Worm (Caenorhabditis elegans) whole organism, young adult: ENCODE results near the gene srj-22.
A peak's percentile ranks its signal among the peaks of the same experiment; 100 is the strongest.

Source experiments
- B0019.2 ChIP-seq: fragments of 200-800 bp; sonication (Bioruptor generic); conservative IDR thresholded peaks from 2 replicates; pipeline ENCODE4 v1.3.6; 2022; ENCODE audit warnings: missing genetic modification reagents, missing genetic modification characterization, missing compliant biosample characterization
- C17E4.6 ChIP-seq: fragments of 200-800 bp; sonication (Bioruptor generic); IDR thresholded peaks from 2 replicates; pipeline ENCODE4 v1.3.6; 2022; ENCODE audit warnings: missing genetic modification reagents, missing genetic modification characterization, missing compliant biosample characterization
- F10E7.11 ChIP-seq: sonication (generic microtip); optimal IDR thresholded peaks from 2 replicates; lab custom pipeline; 2017; ENCODE audit warnings: mild to moderate bottlenecking, missing genetic modification characterization, moderate library complexity, missing compliant biosample characterization
- F49E8.2 ChIP-seq: sonication (generic microtip); optimal IDR thresholded peaks from 3 replicates; lab custom pipeline; 2017; ENCODE audit warnings: missing genetic modification characterization, mild to moderate bottlenecking, missing compliant biosample characterization, antibody characterized with exemption, moderate library complexity; ENCODE audit not compliant: insufficient read depth
- F55B11.4 ChIP-seq: sonication (generic microtip); optimal IDR thresholded peaks from 2 replicates; lab custom pipeline; 2016; ENCODE audit warnings: missing compliant biosample characterization, missing genetic modification characterization, borderline replicate concordance; ENCODE audit not compliant: insufficient read depth
- F57C9.4 ChIP-seq: sonication (generic microtip); optimal IDR thresholded peaks from 2 replicates; lab custom pipeline; 2017; ENCODE audit warnings: mild to moderate bottlenecking, missing genetic modification characterization, missing compliant biosample characterization
- K11D2.4 ChIP-seq: fragments of 200-800 bp; sonication (Bioruptor generic); IDR thresholded peaks from 2 replicates; pipeline ENCODE4 v1.3.6; 2022; ENCODE audit warnings: missing genetic modification reagents, missing genetic modification characterization, missing compliant biosample characterization
- K12H6.12 ChIP-seq: fragments of 200-800 bp; sonication (Bioruptor generic); optimal IDR thresholded peaks from 2 replicates; lab custom pipeline; 2018; ENCODE audit warnings: mild to moderate bottlenecking, missing genetic modification characterization, missing compliant biosample characterization
- Y53F4B.3 ChIP-seq: fragments of 200-800 bp; sonication (Bioruptor generic); IDR thresholded peaks from 2 replicates; pipeline ENCODE4 v1.3.6; 2022; ENCODE audit warnings: missing genetic modification reagents, missing genetic modification characterization, missing compliant biosample characterization
- Y56A3A.18 ChIP-seq: fragments of 200-800 bp; sonication (Bioruptor generic); IDR thresholded peaks from 2 replicates; pipeline ENCODE4 v1.3.6; 2022; ENCODE audit warnings: missing genetic modification reagents, missing genetic modification characterization, missing compliant biosample characterization
- Y67H2A.10 ChIP-seq: fragments of 200-800 bp; sonication (Bioruptor generic); conservative IDR thresholded peaks from 2 replicates; pipeline ENCODE4 v1.3.6; 2022; ENCODE audit warnings: missing genetic modification reagents, missing genetic modification characterization, missing compliant biosample characterization
- Y95B8A.8 ChIP-seq: fragments of 200-800 bp; sonication (Bioruptor generic); IDR thresholded peaks from 2 replicates; pipeline ENCODE4 v1.3.6; 2022; ENCODE audit warnings: missing genetic modification reagents, missing genetic modification characterization, missing compliant biosample characterization
- atf-7 ChIP-seq: sonication (generic microtip); optimal IDR thresholded peaks from 2 replicates; lab custom pipeline; 2017; ENCODE audit warnings: mild to moderate bottlenecking, missing genetic modification characterization, missing compliant biosample characterization
- attf-3 ChIP-seq: fragments of 200-800 bp; sonication (Bioruptor generic); conservative IDR thresholded peaks from 2 replicates; pipeline ENCODE4 v1.3.6; 2022; ENCODE audit warnings: missing genetic modification reagents, missing genetic modification characterization, missing compliant biosample characterization
- bed-1 ChIP-seq: fragments of 200-800 bp; sonication (Bioruptor generic); IDR thresholded peaks from 2 replicates; pipeline ENCODE4 v1.3.6; 2022; ENCODE audit warnings: missing genetic modification reagents, missing genetic modification characterization, missing compliant biosample characterization
- cebp-1 ChIP-seq, 2 experiments: fragments of 200-800 bp in 1 of 2; sonication (Bioruptor generic) in 1 of 2; sonication (generic microtip) in 1 of 2; IDR thresholded peaks in 1 of 2; optimal IDR thresholded peaks in 1 of 2; 2 replicates each; pipeline versions ENCODE4 v1.3.6 to Lab custom; 2017 to 2022; ENCODE audit warnings: missing compliant biosample characterization in 2 of 2, missing genetic modification characterization in 2 of 2, mild to moderate bottlenecking in 1 of 2, missing genetic modification reagents in 1 of 2, moderate library complexity in 1 of 2
- ceh-40 ChIP-seq: fragments of 200-800 bp; sonication (Bioruptor generic); IDR thresholded peaks from 2 replicates; pipeline ENCODE4 v1.3.6; 2022; ENCODE audit warnings: missing genetic modification characterization, missing compliant biosample characterization
- ceh-91 ChIP-seq: fragments of 200-800 bp; sonication (Bioruptor generic); IDR thresholded peaks from 2 replicates; pipeline ENCODE4 v1.3.6; 2022; ENCODE audit warnings: missing genetic modification reagents, missing genetic modification characterization, missing compliant biosample characterization
- chd-7 ChIP-seq: sonication (generic microtip); optimal IDR thresholded peaks from 2 replicates; lab custom pipeline; 2016; ENCODE audit warnings: mild to moderate bottlenecking, missing genetic modification characterization, moderate library complexity, missing compliant biosample characterization
- die-1 ChIP-seq: sonication (generic microtip); optimal IDR thresholded peaks from 2 replicates; lab custom pipeline; 2016; ENCODE audit warnings: missing genotype, mild to moderate bottlenecking, missing genetic modification characterization, missing compliant biosample characterization
- dpl-1 ChIP-seq: fragments of 150-350 bp; optimal IDR thresholded peaks from 2 replicates; lab custom pipeline; 2014; ENCODE audit warnings: missing biosample characterization, missing genetic modification reagents, missing genetic modification characterization
- egl-44 ChIP-seq: fragments of 200-800 bp; sonication (Bioruptor generic); IDR thresholded peaks from 2 replicates; pipeline ENCODE4 v1.3.6; 2022; ENCODE audit warnings: missing genetic modification reagents, missing genetic modification characterization, missing compliant biosample characterization
- hmg-1.2 ChIP-seq: fragments of 200-800 bp; sonication (Bioruptor generic); IDR thresholded peaks from 2 replicates; pipeline ENCODE4 v1.3.6; 2022; ENCODE audit warnings: missing genetic modification reagents, missing genetic modification characterization, missing compliant biosample characterization
- hsf-1 ChIP-seq: fragments of 200-800 bp; sonication (Bioruptor generic); IDR thresholded peaks from 2 replicates; pipeline ENCODE4 v1.3.6; 2022; ENCODE audit warnings: missing genetic modification reagents, missing genetic modification characterization, missing compliant biosample characterization
- lag-1 ChIP-seq: fragments of 200-800 bp; sonication (Bioruptor generic); IDR thresholded peaks from 2 replicates; pipeline ENCODE4 v1.3.6; 2022; ENCODE audit warnings: missing genetic modification reagents, missing genetic modification characterization, missing compliant biosample characterization
- lir-1 ChIP-seq: fragments of 200-800 bp; sonication (Bioruptor generic); conservative IDR thresholded peaks from 2 replicates; pipeline ENCODE4 v1.3.6; 2022; ENCODE audit warnings: missing genetic modification reagents, missing genetic modification characterization, missing compliant biosample characterization
- madf-10 ChIP-seq: sonication (generic microtip); optimal IDR thresholded peaks from 2 replicates; lab custom pipeline; 2016; ENCODE audit warnings: mild to moderate bottlenecking, missing genetic modification characterization, missing compliant biosample characterization
- madf-6 ChIP-seq: fragments of 200-800 bp; sonication (Bioruptor generic); IDR thresholded peaks from 2 replicates; pipeline ENCODE4 v1.3.6; 2022; ENCODE audit warnings: missing genetic modification reagents, missing genetic modification characterization, missing compliant biosample characterization
- nhr-120 ChIP-seq: fragments of 200-800 bp; sonication (Bioruptor generic); IDR thresholded peaks from 2 replicates; pipeline ENCODE4 v1.3.6; 2022; ENCODE audit warnings: missing genetic modification characterization, missing compliant biosample characterization
- nhr-179 ChIP-seq: sonication (generic microtip); optimal IDR thresholded peaks from 2 replicates; lab custom pipeline; 2016; ENCODE audit warnings: mild to moderate bottlenecking, missing genetic modification characterization, missing compliant biosample characterization
- nhr-90 ChIP-seq: sonication (generic microtip); optimal IDR thresholded peaks from 2 replicates; lab custom pipeline; 2016; ENCODE audit warnings: missing genotype, mild to moderate bottlenecking, missing genetic modification characterization, missing compliant biosample characterization
- pbrm-1 ChIP-seq: fragments of 200-800 bp; sonication (Bioruptor generic); IDR thresholded peaks from 2 replicates; pipeline ENCODE4 v1.3.6; 2022; ENCODE audit warnings: missing genetic modification reagents, missing genetic modification characterization, missing compliant biosample characterization
- repo-1 ChIP-seq: sonication (generic microtip); optimal IDR thresholded peaks from 2 replicates; lab custom pipeline; 2017; ENCODE audit warnings: mild to moderate bottlenecking, missing genetic modification characterization, missing compliant biosample characterization
- snpc-3.4 ChIP-seq: sonication (generic microtip); optimal IDR thresholded peaks from 2 replicates; lab custom pipeline; 2017; ENCODE audit warnings: missing genetic modification characterization, mild to moderate bottlenecking, missing compliant biosample characterization, antibody characterized with exemption, moderate library complexity, missing genotype, missing genetic modification reagents
- snpc-4 ChIP-seq, 5 experiments: fragments of 150-350 bp in 1 of 5; sonication (generic microtip) in 4 of 5; optimal IDR thresholded peaks; 2 replicates each; lab custom pipeline; 2014 to 2018; ENCODE audit warnings: missing genetic modification characterization in 5 of 5, missing biosample characterization in 3 of 5, antibody characterized with exemption in 2 of 5, mild to moderate bottlenecking in 2 of 5, missing compliant biosample characterization in 2 of 5, missing genotype in 2 of 5, moderate library complexity in 2 of 5, missing genetic modification reagents in 1 of 5
- somi-1 ChIP-seq: fragments of 200-800 bp; sonication (Bioruptor generic); optimal IDR thresholded peaks from 2 replicates; lab custom pipeline; 2018; ENCODE audit warnings: mild to moderate bottlenecking, missing genetic modification characterization, missing compliant biosample characterization
- unc-130 ChIP-seq: sonication (generic microtip); optimal IDR thresholded peaks from 2 replicates; lab custom pipeline; 2016; ENCODE audit warnings: missing genetic modification reagents, missing genetic modification characterization, missing compliant biosample characterization
- xnd-1 ChIP-seq: sonication (generic microtip); optimal IDR thresholded peaks from 2 replicates; lab custom pipeline; 2016; ENCODE audit warnings: missing genotype, missing genetic modification reagents, missing genetic modification characterization, missing compliant biosample characterization
- ztf-26 ChIP-seq: sonication (generic microtip); optimal IDR thresholded peaks from 2 replicates; lab custom pipeline; 2017; ENCODE audit warnings: missing genetic modification characterization, missing compliant biosample characterization
- ztf-6 ChIP-seq: fragments of 200-800 bp; sonication (Bioruptor generic); IDR thresholded peaks from 2 replicates; pipeline ENCODE4 v1.3.6; 2022; ENCODE audit warnings: missing genetic modification reagents, missing genetic modification characterization, missing compliant biosample characterization

srj-22 gene

ce11 chrV:10715158-10716152 lies 28.1 kb downstream of the srj-22 start (continued):
- TF ChIP-seq snpc-4 (GFP tag; optimal IDR thresholded peaks at IDR 0.05; lab: Kevin White, UChicago) (peak; percentile 83), snpc-4 (tag; optimal IDR thresholded peaks at IDR 0.05; lab: Kevin White, UChicago) (peak; percentile 83 to 86 (median 84)), atf-7 (tag; lab: Kevin White, UChicago) (peak; percentile 92), Y67H2A.10 (GFP tag; lab: Robert Waterston, UW) (0 out of 2 replicates have a peak, but pooled peaks have one; percentile 13), B0019.2 (GFP tag; lab: Robert Waterston, UW) (no peak), dpl-1 (GFP tag; lab: Kevin White, UChicago) (no peak), repo-1 (peak; percentile 5), pbrm-1 (peak; percentile 82), ztf-26 (peak; percentile 82), K11D2.4 (GFP tag; lab: Robert Waterston, UW) (peak; percentile 95), Y53F4B.3 (GFP tag; lab: Robert Waterston, UW) (no peak), Y95B8A.8 (GFP tag; lab: Robert Waterston, UW) (peak; percentile 57; the same call in 1 of the 2 replicates), die-1 (tag; lab: Kevin White, UChicago) (no peak), hsf-1 (GFP tag; lab: Robert Waterston, UW) (0 out of 2 replicates have a peak, but pooled peaks have one; percentile 38), F49E8.2 (tag; lab: Kevin White, UChicago) (no peak), unc-130 (GFP tag; lab: Kevin White, UChicago) (no peak), snpc-3.4 (tag; lab: Kevin White, UChicago) (no peak), somi-1 (GFP tag; lab: Kevin White, UChicago) (peak; percentile 96), chd-7 (tag; lab: Kevin White, UChicago) (peak; percentile 94), nhr-120 (GFP tag; lab: Robert Waterston, UW) (no peak), ceh-91 (GFP tag; lab: Robert Waterston, UW) (no peak), hmg-1.2 (GFP tag; lab: Robert Waterston, UW) (peak; percentile 62), K12H6.12 (tag; lab: Kevin White, UChicago) (peak; percentile 98), madf-10 (tag; lab: Kevin White, UChicago) (peak; percentile 73), Y56A3A.18 (0 out of 2 replicates have a peak, but pooled peaks have one; percentile 18), egl-44 (peak; percentile 74; the same call in 1 of the 2 replicates), F57C9.4 (tag; lab: Kevin White, UChicago) (no peak), nhr-179 (no peak), lag-1 (GFP tag; lab: Robert Waterston, UW) (0 out of 2 replicates have a peak, but pooled peaks have one; percentile 14), nhr-90 (tag; lab: Kevin White, UChicago) (no peak), F55B11.4 (no peak), cebp-1 (GFP tag; IDR thresholded peaks at IDR 0.05; lab: Robert Waterston, UW) (peak; percentile 96), cebp-1 (tag; optimal IDR thresholded peaks at IDR 0.05; lab: Kevin White, UChicago) (peak; percentile 99), madf-6 (0 out of 2 replicates have a peak, but pooled peaks have one; percentile 23), C17E4.6 (no peak), lir-1 (peak; percentile 62), ceh-40 (GFP tag; lab: Robert Waterston, UW) (no peak), ztf-6 (peak; percentile 74; the same call in 1 of the 2 replicates), F10E7.11 (tag; lab: Kevin White, UChicago) (peak; percentile 57), bed-1 (no peak), xnd-1 (tag; lab: Kevin White, UChicago) (no peak), attf-3 (0 out of 2 replicates have a peak, but pooled peaks have one; percentile 43)
- TF ChIP-seq, all 124 proteins: peak for 57
